Fruit fly (Drosophila melanogaster) whole organism: Measurements from ENCODE around the gene mRpL19.

Source experiments
- CG8478 ChIP-seq: fragments of >200 bp; optimal IDR thresholded peaks from 2 replicates; lab custom pipeline; 2018; ENCODE audit warnings: inconsistent platforms
- Dll ChIP-seq: fragments of >200 bp; optimal IDR thresholded peaks from 2 replicates; lab custom pipeline; 2017
- EcR ChIP-seq, 2 experiments: fragments of >200 bp; optimal IDR thresholded peaks; 2 replicates each; lab custom pipeline; 2017; ENCODE audit warnings: missing biosample characterization in 2 of 2, missing genetic modification characterization in 2 of 2, missing genetic modification reagents in 2 of 2
- pan ChIP-seq: fragments of >200 bp; optimal IDR thresholded peaks from 2 replicates; lab custom pipeline; 2017
- psq ChIP-seq: fragments of >200 bp; optimal IDR thresholded peaks from 2 replicates; lab custom pipeline; 2017
- usp ChIP-seq: fragments of >200 bp; optimal IDR thresholded peaks from 2 replicates; lab custom pipeline; 2017; ENCODE audit warnings: missing biosample characterization, missing genetic modification characterization, mixed read lengths

The mRpL19 gene

dm6 chr3R:8704669-8705068 is 30.8 kb downstream of the mRpL19 start:
- TF ChIP-seq usp (GFP tag; lab: Kevin White, UChicago): no peak
- no peak for TF ChIP-seq EcR (GFP tag; optimal IDR thresholded peaks at IDR 0.05; lab: Kevin White, UChicago)
- TF ChIP-seq psq (lab: Kevin White, UChicago): no peak

- TF ChIP-seq Dll (lab: Kevin White, UChicago) (no peak), usp (GFP tag; lab: Kevin White, UChicago) (no peak), CG8478 (no peak), pan (lab: Kevin White, UChicago) (no peak), psq (lab: Kevin White, UChicago) (no peak), EcR (GFP tag; optimal IDR thresholded peaks at IDR 0.05; lab: Kevin White, UChicago) (no peak)
These were observed 31.6 kb downstream of the mRpL19 start for dm6 chr3R:8705323-8706097.

DNA sequence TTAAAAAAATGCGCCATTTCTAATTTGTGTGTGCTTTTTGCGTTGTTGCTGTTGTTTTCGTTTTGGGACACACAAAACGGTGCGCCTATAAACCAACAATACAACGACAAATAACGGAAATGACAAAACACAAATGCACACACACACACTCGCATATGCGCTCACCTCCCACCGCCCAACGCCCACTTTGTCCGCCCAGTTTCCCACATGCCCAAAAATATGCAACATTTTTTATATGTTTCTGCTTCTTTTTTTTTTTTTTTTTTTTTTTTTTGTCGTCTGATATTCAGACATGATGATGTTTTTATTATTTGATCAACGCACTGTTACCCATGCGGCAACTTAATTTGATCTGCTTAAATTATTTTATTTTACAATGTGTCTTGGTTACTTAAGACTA is 33.3 kb downstream of the mRpL19 start:
- TF ChIP-seq CG8478 (no peak), Dll (lab: Kevin White, UChicago) (no peak), EcR (GFP tag; optimal IDR thresholded peaks at IDR 0.05; lab: Kevin White, UChicago) (no peak), psq (lab: Kevin White, UChicago) (no peak), pan (lab: Kevin White, UChicago) (no peak), usp (GFP tag; lab: Kevin White, UChicago) (no peak)

dm6 chr3R:8711890-8712449 is 38.1 kb downstream of the mRpL19 start:
- TF ChIP-seq pan (lab: Kevin White, UChicago) (no peak), EcR (GFP tag; optimal IDR thresholded peaks at IDR 0.05; lab: Kevin White, UChicago) (no peak), CG8478 (no peak), psq (lab: Kevin White, UChicago) (no peak), Dll (lab: Kevin White, UChicago) (no peak)

dm6 chr3R:8712722-8713131 is 38.8 kb downstream of the mRpL19 start, which contains the start of gene CG8112:
TSS of gene CG8112 (plus strand) at chr3R:8712933.
- TF ChIP-seq CG8478 (no peak), Dll (lab: Kevin White, UChicago) (no peak), usp (GFP tag; lab: Kevin White, UChicago) (no peak), EcR (GFP tag; optimal IDR thresholded peaks at IDR 0.05; lab: Kevin White, UChicago) (no peak), pan (lab: Kevin White, UChicago) (no peak), psq (lab: Kevin White, UChicago) (no peak)

DNA sequence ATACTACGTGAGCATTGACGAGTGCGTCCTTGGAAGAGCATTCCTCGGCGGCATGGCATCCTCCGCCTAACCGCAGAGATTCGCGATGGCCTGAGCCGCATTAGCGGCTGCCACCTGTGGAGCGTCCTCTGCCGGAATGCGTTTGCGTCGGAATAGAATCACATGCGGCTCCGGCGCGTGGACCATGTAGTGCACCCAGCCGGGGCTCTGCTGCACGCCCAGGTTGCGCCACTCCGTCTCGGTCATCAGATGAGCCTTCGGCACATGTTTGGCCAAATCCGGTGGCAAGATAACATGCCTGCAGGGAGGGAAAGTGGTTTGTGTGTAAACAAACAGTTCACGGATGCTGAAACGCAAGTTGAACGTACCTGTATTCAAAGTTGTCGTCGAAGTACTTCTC is 41.5 kb downstream of the mRpL19 start:
- TF ChIP-seq CG8478 (no peak), Dll (lab: Kevin White, UChicago) (no peak), pan (lab: Kevin White, UChicago) (no peak), EcR (GFP tag; optimal IDR thresholded peaks at IDR 0.05; lab: Kevin White, UChicago) (no peak), usp (GFP tag; lab: Kevin White, UChicago) (no peak), psq (lab: Kevin White, UChicago) (no peak)

dm6 chr3R:8715851-8716550 is 42.1 kb downstream of the mRpL19 start, which contains the start of gene TMEM216:
TSS of gene TMEM216 (plus strand) at chr3R:8716243.
- TF ChIP-seq Dll (lab: Kevin White, UChicago): no peak
- TF ChIP-seq pan (lab: Kevin White, UChicago): no peak
- no peak for TF ChIP-seq CG8478
- TF ChIP-seq psq (lab: Kevin White, UChicago): no peak
- TF ChIP-seq EcR (GFP tag; optimal IDR thresholded peaks at IDR 0.05; lab: Kevin White, UChicago): no peak
- no peak for TF ChIP-seq usp (GFP tag; lab: Kevin White, UChicago)

- no peak for TF ChIP-seq psq (lab: Kevin White, UChicago)
- no peak for TF ChIP-seq Dll (lab: Kevin White, UChicago)
- TF ChIP-seq EcR (GFP tag; optimal IDR thresholded peaks at IDR 0.05; lab: Kevin White, UChicago): no peak
- TF ChIP-seq pan (lab: Kevin White, UChicago): no peak
- no peak for TF ChIP-seq CG8478
- no peak for TF ChIP-seq usp (GFP tag; lab: Kevin White, UChicago)
These were observed 42.6 kb downstream of the mRpL19 start for dm6 chr3R:8716551-8716879.

dm6 chr3R:8718356-8718755 is 44.4 kb downstream of the mRpL19 start, which contains the start of gene Cks85A:
TSS of gene Cks85A (minus strand) at chr3R:8718456.
- TF ChIP-seq pan (lab: Kevin White, UChicago): no peak
- no peak for TF ChIP-seq psq (lab: Kevin White, UChicago)
- TF ChIP-seq CG8478: no peak
- no peak for TF ChIP-seq EcR (GFP tag; optimal IDR thresholded peaks at IDR 0.05; lab: Kevin White, UChicago)
- no peak for TF ChIP-seq Dll (lab: Kevin White, UChicago)
- TF ChIP-seq usp (GFP tag; lab: Kevin White, UChicago): no peak

DNA sequence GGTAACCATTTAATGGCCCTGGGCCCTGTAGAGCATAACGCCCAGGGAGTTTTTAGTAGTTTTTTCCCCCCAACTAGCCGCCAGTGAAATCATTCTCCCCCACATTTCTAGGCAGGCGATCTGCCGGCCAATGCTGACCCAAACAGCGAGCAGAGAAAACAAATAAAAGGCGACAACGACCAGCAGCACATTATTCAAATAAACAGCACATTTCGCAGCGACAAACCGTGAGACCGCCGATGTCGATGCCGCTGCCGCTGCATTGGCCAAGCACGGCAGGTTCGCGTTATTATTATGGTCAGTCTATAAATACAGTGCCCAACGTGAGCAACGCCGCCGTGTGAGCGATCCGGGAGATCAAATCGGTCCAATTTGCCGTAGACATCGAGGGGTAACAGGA is 45.0 kb downstream of the mRpL19 start, which contains the start of gene CG11760:
Gene CG11760 (plus strand): TSS at position 301 of the 400 bp plus-strand sequence.
- TF ChIP-seq usp (GFP tag; lab: Kevin White, UChicago): no peak
- TF ChIP-seq Dll (lab: Kevin White, UChicago): no peak

- TF ChIP-seq Dll (lab: Kevin White, UChicago) (no peak), CG8478 (no peak), psq (lab: Kevin White, UChicago) (no peak), EcR (GFP tag; optimal IDR thresholded peaks at IDR 0.05; lab: Kevin White, UChicago) (no peak), usp (GFP tag; lab: Kevin White, UChicago) (no peak), pan (lab: Kevin White, UChicago) (no peak)
These were observed 47.2 kb downstream of the mRpL19 start, which contains the start of gene CG8136 for dm6 chr3R:8721071-8721470. TSS of gene CG8136 (plus strand) at chr3R:8721371.
